Fruit fly (Drosophila melanogaster): ENCODE data around the gene CG34164.

Gene CG34164

dm6 chr2L:12038177-12038581, 18.0 kb upstream of the CG34164 start, which contains the start of gene Tom70 (continued):
- TF ChIP-seq run (tag; optimal IDR thresholded peaks at IDR 0.05), result no peak
- TF ChIP-seq CG8388 (GFP tag; optimal IDR thresholded peaks at IDR 0.05), result no peak
- TF ChIP-seq CG31224 (GFP tag; IDR thresholded peaks at IDR 0.05), result no peak
- peak; percentile 25 for TF ChIP-seq Med (GFP tag)
- no peak for TF ChIP-seq sisA (GFP tag; IDR thresholded peaks at IDR 0.05)
- peak; percentile 54; the same call in 1 of the 3 replicates for TF ChIP-seq HLH4C (GFP tag; IDR thresholded peaks at IDR 0.05; ENCODE audit: partially characterized antibody)
- no peak for TF ChIP-seq dan (GFP tag; IDR thresholded peaks at IDR 0.05)
- TF ChIP-seq CG11247 (GFP tag; IDR thresholded peaks at IDR 0.05), result no peak
- TF ChIP-seq lov (optimal IDR thresholded peaks at IDR 0.05), result no peak
- no peak for TF ChIP-seq lov (GFP tag; IDR thresholded peaks at IDR 0.05)
- no peak for TF ChIP-seq Myb (GFP tag; optimal IDR thresholded peaks at IDR 0.05)
- no peak for TF ChIP-seq Hr78 (GFP tag; optimal IDR thresholded peaks at IDR 0.05)
- TF ChIP-seq MESR4 (GFP tag; optimal IDR thresholded peaks at IDR 0.05), result peak; percentile 79
- TF ChIP-seq vnd (GFP tag; IDR thresholded peaks at IDR 0.05; ENCODE audit: partially characterized antibody), result peak; percentile 48; the same call in 2 of the 3 replicates
- TF ChIP-seq esg (GFP tag; conservative IDR thresholded peaks at IDR 0.05), result no peak
- TF ChIP-seq bbx (GFP tag; IDR thresholded peaks at IDR 0.05; ENCODE audit: partially characterized antibody), result peak; percentile 68
- TF ChIP-seq CG3281 (GFP tag; optimal IDR thresholded peaks at IDR 0.05), result no peak
- TF ChIP-seq CG1024 (GFP tag; IDR thresholded peaks at IDR 0.05), result no peak
- TF ChIP-seq CG18011 (GFP tag; optimal IDR thresholded peaks at IDR 0.05), result no peak
- no peak for TF ChIP-seq hth (optimal IDR thresholded peaks at IDR 0.05)
- peak in 1 of 2 experiments; percentile 67 for TF ChIP-seq crp (GFP tag; optimal IDR thresholded peaks at IDR 0.05)
- TF ChIP-seq Nf-YA (GFP tag; IDR thresholded peaks at IDR 0.05), result no peak
- TF ChIP-seq Ets97D (GFP tag; optimal IDR thresholded peaks at IDR 0.05), result peak; percentile 17
- no peak for TF ChIP-seq al (GFP tag; IDR thresholded peaks at IDR 0.05)
- no peak for TF ChIP-seq gro (GFP tag; optimal IDR thresholded peaks at IDR 0.05)
- no peak for TF ChIP-seq slou (GFP tag; optimal IDR thresholded peaks at IDR 0.05)
- TF ChIP-seq CG11456 (GFP tag; IDR thresholded peaks at IDR 0.05), result no peak
- TF ChIP-seq chm (GFP tag; IDR thresholded peaks at IDR 0.05), result no peak
- TF ChIP-seq CG18599 (GFP tag; optimal IDR thresholded peaks at IDR 0.05), result no peak
- peak; percentile 19 for TF ChIP-seq HmgZ (tag; optimal IDR thresholded peaks at IDR 0.05)
- TF ChIP-seq ato (GFP tag; IDR thresholded peaks at IDR 0.05; ENCODE audit: partially characterized antibody), result 0 out of 2 replicates have a peak, but pooled peaks have one; percentile 21
- TF ChIP-seq CG17829 (tag; optimal IDR thresholded peaks at IDR 0.05), result no peak
- peak; percentile 47; the same call in 1 of the 3 replicates for TF ChIP-seq knrl (GFP tag; IDR thresholded peaks at IDR 0.05; ENCODE audit: partially characterized antibody)
- TF ChIP-seq Hr39 (optimal IDR thresholded peaks at IDR 0.05), result no peak
- no peak for TF ChIP-seq Blimp-1 (GFP tag; optimal IDR thresholded peaks at IDR 0.05)
- no peak for TF ChIP-seq CG9609 (GFP tag; optimal IDR thresholded peaks at IDR 0.05)
- no peak for TF ChIP-seq CG12071 (GFP tag; optimal IDR thresholded peaks at IDR 0.05)
- peak; percentile 95 for TF ChIP-seq bigmax (GFP tag; optimal IDR thresholded peaks at IDR 0.05)
- peak in 1 of 2 experiments; percentile 94 for TF ChIP-seq Pdp1 (GFP tag; optimal IDR thresholded peaks at IDR 0.05)
- TF ChIP-seq jigr1 (GFP tag; IDR thresholded peaks at IDR 0.05), result no peak
- no peak for TF ChIP-seq sd (tag; optimal IDR thresholded peaks at IDR 0.05)
- TF ChIP-seq dm (GFP tag; optimal IDR thresholded peaks at IDR 0.05), result peak; percentile 56
- TF ChIP-seq scrt (GFP tag; optimal IDR thresholded peaks at IDR 0.05), result no peak
- no peak for TF ChIP-seq CG9727 (GFP tag; optimal IDR thresholded peaks at IDR 0.05)
- TF ChIP-seq insv (GFP tag; optimal IDR thresholded peaks at IDR 0.05), result no peak
- no peak for TF ChIP-seq CG2875 (GFP tag; optimal IDR thresholded peaks at IDR 0.05)
- TF ChIP-seq phol (tag; optimal IDR thresholded peaks at IDR 0.05), result peak; percentile 3
- TF ChIP-seq pzg (GFP tag; optimal IDR thresholded peaks at IDR 0.05), result peak; percentile 63
- TF ChIP-seq nerfin-1 (tag; optimal IDR thresholded peaks at IDR 0.05), result peak; percentile 51
- no peak for TF ChIP-seq grau (tag; optimal IDR thresholded peaks at IDR 0.05)
